Worm (Caenorhabditis elegans): ENCODE results near the gene W02H5.8.

- TF ChIP-seq elt-3 (tag; optimal IDR thresholded peaks at IDR 0.05) (no peak), ztf-4 (tag; optimal IDR thresholded peaks at IDR 0.05) (no peak), snpc-4 (tag; optimal IDR thresholded peaks at IDR 0.05) (no peak), elt-1 (tag; optimal IDR thresholded peaks at IDR 0.05) (no peak), nhr-76 (tag; optimal IDR thresholded peaks at IDR 0.05) (no peak), lin-39 (tag; optimal IDR thresholded peaks at IDR 0.05) (no peak), egl-27 (tag; optimal IDR thresholded peaks at IDR 0.05) (no peak), ztf-11 (tag; optimal IDR thresholded peaks at IDR 0.05) (no peak), mml-1 (tag; optimal IDR thresholded peaks at IDR 0.05) (no peak), nhr-237 (tag; optimal IDR thresholded peaks at IDR 0.05) (no peak), ceh-82 (tag; optimal IDR thresholded peaks at IDR 0.05) (no peak), pha-4 (tag; optimal IDR thresholded peaks at IDR 0.05) (no peak), ama-1 (optimal IDR thresholded peaks at IDR 0.05) (no peak)
These were observed 8.0 kb upstream of the W02H5.8 start for ce11 chrV:2660457-2660856.

Data from whole organism, L3 larva.